Worm (Caenorhabditis elegans) whole organism, L4/young adult: Measurements from ENCODE around the gene Y49A3A.3.

ENCODE experiments used
- W03F9.2 ChIP-seq: fragments of 150-350 bp; optimal IDR thresholded peaks from 2 replicates; lab custom pipeline; 2014; ENCODE audit warnings: missing biosample characterization, missing genetic modification characterization
- dao-5 ChIP-seq: sonication (generic microtip); optimal IDR thresholded peaks from 2 replicates; lab custom pipeline; 2016; ENCODE audit warnings: missing genotype, missing genetic modification characterization, moderate library complexity, missing compliant biosample characterization
- him-1 ChIP-seq: sonication (generic microtip); optimal IDR thresholded peaks from 2 replicates; lab custom pipeline; 2016; ENCODE audit warnings: missing genotype, missing genetic modification reagents, missing genetic modification characterization, missing compliant biosample characterization

DNA sequence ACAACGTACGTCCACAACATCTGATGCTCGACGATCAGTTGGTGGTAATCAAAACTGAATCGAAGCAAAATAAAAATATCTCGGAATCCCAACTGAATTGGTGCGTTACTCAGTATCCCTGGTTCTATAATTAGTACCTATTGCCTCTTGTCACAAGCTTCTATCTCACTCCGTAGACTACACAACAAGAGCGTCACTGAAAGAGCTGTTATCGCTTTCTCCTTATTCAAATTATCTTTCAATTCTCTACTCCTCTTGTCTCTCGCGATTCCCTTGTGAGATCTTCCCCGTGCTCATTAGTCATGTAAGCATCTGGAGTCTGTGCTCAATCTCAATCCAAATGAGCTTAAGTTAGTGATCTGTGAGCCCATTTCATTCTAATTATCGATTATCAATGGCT is 17.6 kb upstream of the Y49A3A.3 start, which contains the start of gene srm-6:
- TF ChIP-seq dao-5 (tag; lab: Kevin White, UChicago) (no peak), him-1 (tag; lab: Kevin White, UChicago) (no peak), W03F9.2 (tag; lab: Kevin White, UChicago) (no peak)
